Worm (Caenorhabditis elegans) whole organism, midembryonic: Measurements from ENCODE around the gene idpa-1.

Experiments
- T22C8.4 ChIP-seq: fragments of 200-800 bp; sonication (Bioruptor generic); IDR thresholded peaks from 2 replicates; pipeline ENCODE4 v1.3.6; 2022; ENCODE audit warnings: missing genetic modification characterization, missing compliant biosample characterization
- cog-1 ChIP-seq: sonication (generic microtip); optimal IDR thresholded peaks from 2 replicates; lab custom pipeline; 2016; ENCODE audit warnings: missing genetic modification characterization, missing compliant biosample characterization
- flt-1 ChIP-seq: fragments of 200-800 bp; sonication (Bioruptor generic); IDR thresholded peaks from 2 replicates; pipeline ENCODE4 v1.3.6; 2022; ENCODE audit warnings: missing genetic modification characterization, missing compliant biosample characterization
- klf-2 ChIP-seq: fragments of 200-800 bp; sonication (Bioruptor generic); conservative IDR thresholded peaks from 2 replicates; pipeline ENCODE4 v1.3.6; 2022; ENCODE audit warnings: missing genetic modification reagents, missing genetic modification characterization, missing compliant biosample characterization
- med-1 ChIP-seq: sonication (generic microtip); optimal IDR thresholded peaks from 2 replicates; lab custom pipeline; 2017; ENCODE audit warnings: missing genetic modification characterization, mild to moderate bottlenecking, missing compliant biosample characterization, antibody characterized with exemption, missing genetic modification reagents; ENCODE audit not compliant: insufficient read depth
- ref-1 ChIP-seq: fragments of 200-800 bp; sonication (Bioruptor generic); conservative IDR thresholded peaks from 2 replicates; pipeline ENCODE4 v1.3.6; 2022; ENCODE audit warnings: missing genetic modification reagents, missing genetic modification characterization, missing compliant biosample characterization
- tab-1 ChIP-seq: fragments of 200-800 bp; sonication (Bioruptor generic); IDR thresholded peaks from 2 replicates; pipeline ENCODE4 v1.3.6; 2022; ENCODE audit warnings: missing genetic modification characterization, missing compliant biosample characterization
- ztf-23 ChIP-seq: fragments of 200-800 bp; sonication (Bioruptor generic); IDR thresholded peaks from 2 replicates; pipeline ENCODE4 v1.3.6; 2022; ENCODE audit warnings: missing genetic modification reagents, missing genetic modification characterization, missing compliant biosample characterization
- ztf-29 ChIP-seq: fragments of 200-800 bp; sonication (Bioruptor generic); IDR thresholded peaks from 2 replicates; pipeline ENCODE4 v1.3.6; 2022; ENCODE audit warnings: missing genetic modification reagents, missing genetic modification characterization, missing compliant biosample characterization

- TF ChIP-seq ref-1, result no peak
- TF ChIP-seq med-1, result no peak
- no peak for TF ChIP-seq cog-1 (tag; lab: Kevin White, UChicago)
- no peak for TF ChIP-seq flt-1 (GFP tag; lab: Robert Waterston, UW)
- TF ChIP-seq ztf-23, result no peak
- no peak for TF ChIP-seq tab-1 (GFP tag; lab: Robert Waterston, UW)
- TF ChIP-seq klf-2 (GFP tag; lab: Robert Waterston, UW), result no peak
- no peak for TF ChIP-seq ztf-29
- TF ChIP-seq T22C8.4 (GFP tag; lab: Robert Waterston, UW), result no peak
Observed at ce11 chrIII:2875946-2876345, 25.1 kb downstream of the idpa-1 start.
